Worm (Caenorhabditis elegans) whole organism, midembryonic: Measurements from ENCODE around the gene gar-3.

Experiments used
- T22C8.4 ChIP-seq: fragments of 200-800 bp; sonication (Bioruptor generic); IDR thresholded peaks from 2 replicates; pipeline ENCODE4 v1.3.6; 2022; ENCODE audit warnings: missing genetic modification characterization, missing compliant biosample characterization
- cog-1 ChIP-seq: sonication (generic microtip); optimal IDR thresholded peaks from 2 replicates; lab custom pipeline; 2016; ENCODE audit warnings: missing genetic modification characterization, missing compliant biosample characterization
- flt-1 ChIP-seq: fragments of 200-800 bp; sonication (Bioruptor generic); IDR thresholded peaks from 2 replicates; pipeline ENCODE4 v1.3.6; 2022; ENCODE audit warnings: missing genetic modification characterization, missing compliant biosample characterization
- klf-2 ChIP-seq: fragments of 200-800 bp; sonication (Bioruptor generic); conservative IDR thresholded peaks from 2 replicates; pipeline ENCODE4 v1.3.6; 2022; ENCODE audit warnings: missing genetic modification reagents, missing genetic modification characterization, missing compliant biosample characterization
- med-1 ChIP-seq: sonication (generic microtip); optimal IDR thresholded peaks from 2 replicates; lab custom pipeline; 2017; ENCODE audit warnings: missing genetic modification characterization, mild to moderate bottlenecking, missing compliant biosample characterization, antibody characterized with exemption, missing genetic modification reagents; ENCODE audit not compliant: insufficient read depth
- ref-1 ChIP-seq: fragments of 200-800 bp; sonication (Bioruptor generic); conservative IDR thresholded peaks from 2 replicates; pipeline ENCODE4 v1.3.6; 2022; ENCODE audit warnings: missing genetic modification reagents, missing genetic modification characterization, missing compliant biosample characterization
- tab-1 ChIP-seq: fragments of 200-800 bp; sonication (Bioruptor generic); IDR thresholded peaks from 2 replicates; pipeline ENCODE4 v1.3.6; 2022; ENCODE audit warnings: missing genetic modification characterization, missing compliant biosample characterization
- ztf-23 ChIP-seq: fragments of 200-800 bp; sonication (Bioruptor generic); IDR thresholded peaks from 2 replicates; pipeline ENCODE4 v1.3.6; 2022; ENCODE audit warnings: missing genetic modification reagents, missing genetic modification characterization, missing compliant biosample characterization
- ztf-29 ChIP-seq: fragments of 200-800 bp; sonication (Bioruptor generic); IDR thresholded peaks from 2 replicates; pipeline ENCODE4 v1.3.6; 2022; ENCODE audit warnings: missing genetic modification reagents, missing genetic modification characterization, missing compliant biosample characterization

gar-3 gene

DNA sequence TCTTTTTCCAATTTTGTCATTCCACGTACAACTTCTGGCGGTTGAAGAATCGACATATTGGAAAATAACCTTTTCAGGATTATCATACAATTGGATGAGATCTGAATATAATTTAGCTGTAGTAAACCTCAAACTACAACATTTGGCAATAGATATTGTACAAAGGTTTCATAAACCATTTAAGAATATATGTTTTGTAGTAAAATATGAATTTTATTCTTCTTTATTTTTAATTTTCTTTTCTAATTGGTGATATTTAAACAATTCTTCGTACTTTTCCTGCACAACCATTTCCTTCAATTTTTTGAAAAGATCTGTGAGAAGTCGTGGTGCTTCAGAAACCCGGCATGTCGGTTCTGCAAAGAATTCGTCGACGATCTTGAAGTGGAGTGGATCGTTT is 58.5 kb downstream of the gar-3 start, which contains the start of gene C53A5.17:
C53A5.17 (minus strand) TSS at position 101 of the 400 bp plus-strand sequence.
- TF ChIP-seq tab-1: no peak
- no peak for TF ChIP-seq med-1 (GFP tag; lab: Kevin White, UChicago)
- TF ChIP-seq ztf-29 (GFP tag; lab: Robert Waterston, UW): no peak
- TF ChIP-seq ztf-23 (GFP tag; lab: Robert Waterston, UW): no peak
- TF ChIP-seq ref-1 (GFP tag; lab: Robert Waterston, UW): no peak
- no peak for TF ChIP-seq klf-2 (GFP tag; lab: Robert Waterston, UW)
- no peak for TF ChIP-seq flt-1 (GFP tag; lab: Robert Waterston, UW)
- no peak for TF ChIP-seq cog-1
- TF ChIP-seq T22C8.4: no peak

DNA sequence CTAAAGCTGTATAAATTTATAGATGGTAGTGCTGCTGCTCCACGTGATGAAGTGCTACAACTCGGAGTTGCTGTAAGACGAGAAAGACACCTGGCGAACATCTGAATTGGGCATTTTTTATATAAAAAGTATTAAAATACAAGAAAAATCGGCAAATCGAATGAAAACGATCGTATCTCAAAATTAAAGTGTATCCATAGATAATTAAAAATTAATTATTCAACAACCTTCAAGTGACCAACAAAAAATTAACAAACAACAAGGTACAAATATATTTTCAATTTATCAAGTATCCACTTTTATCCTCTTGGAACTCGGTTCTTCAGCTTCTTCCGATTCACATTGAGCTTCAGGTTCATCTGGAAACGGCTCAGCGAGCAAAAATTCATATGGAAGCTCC is 60.3 kb downstream of the gar-3 start, which contains the start of gene R02D5.8:
R02D5.8 (minus strand) TSS at position 101 of the 400 bp plus-strand sequence.
- TF ChIP-seq klf-2 (GFP tag; lab: Robert Waterston, UW) (no peak), med-1 (GFP tag; lab: Kevin White, UChicago) (no peak), cog-1 (no peak), T22C8.4 (no peak), flt-1 (GFP tag; lab: Robert Waterston, UW) (no peak), tab-1 (no peak), ref-1 (GFP tag; lab: Robert Waterston, UW) (no peak), ztf-29 (GFP tag; lab: Robert Waterston, UW) (no peak), ztf-23 (GFP tag; lab: Robert Waterston, UW) (no peak)

DNA sequence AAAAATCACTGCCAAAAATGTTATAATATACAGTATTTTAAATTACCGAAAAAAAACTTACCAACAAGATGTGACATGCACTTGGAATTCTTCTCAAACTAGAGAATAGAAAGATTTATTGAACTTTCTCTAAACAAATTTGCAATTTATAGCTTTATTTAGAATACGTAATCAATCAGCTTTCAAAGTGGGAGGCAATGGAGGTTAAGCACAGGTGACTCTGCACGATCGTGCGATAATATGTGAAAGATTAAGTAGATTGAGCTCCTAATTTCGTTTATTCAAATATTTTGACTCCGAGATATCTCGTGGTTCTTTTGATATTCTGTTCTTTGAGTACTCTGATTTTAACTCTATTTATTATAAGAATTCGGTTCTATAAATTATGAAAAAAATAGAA is 61.5 kb downstream of the gar-3 start, which contains the start of gene R02D5.6:
R02D5.6 (minus strand) TSS at position 101 of the 400 bp plus-strand sequence.
- TF ChIP-seq cog-1 (no peak), ztf-29 (GFP tag; lab: Robert Waterston, UW) (no peak), ref-1 (GFP tag; lab: Robert Waterston, UW) (no peak), flt-1 (GFP tag; lab: Robert Waterston, UW) (no peak), ztf-23 (GFP tag; lab: Robert Waterston, UW) (no peak), klf-2 (GFP tag; lab: Robert Waterston, UW) (no peak), med-1 (GFP tag; lab: Kevin White, UChicago) (no peak), T22C8.4 (no peak), tab-1 (no peak)
